Fruit fly (Drosophila melanogaster) whole organism, embryonic: ENCODE measurements around the gene Actbeta.

ENCODE experiments used
- Antp ChIP-seq: fragments of 200-800 bp; sonication (Bioruptor generic); optimal IDR thresholded peaks from 3 replicates; lab custom pipeline; 2016; ENCODE audit warnings: missing biosample characterization, missing genetic modification characterization
- Bgb ChIP-seq: fragments of 200-800 bp; sonication (Bioruptor generic); IDR thresholded peaks from 2 replicates; pipeline ENCODE4 v1.3.6; 2022; ENCODE audit warnings: missing biosample characterization, missing genetic modification characterization; ENCODE audit not compliant: partially characterized antibody
- CG10274 ChIP-seq: fragments of 200-800 bp; sonication (Bioruptor generic); optimal IDR thresholded peaks from 3 replicates; lab custom pipeline; 2017; ENCODE audit warnings: missing biosample characterization, mild to moderate bottlenecking, missing genetic modification characterization
- CG10959 ChIP-seq: fragments of 200-800 bp; sonication (Bioruptor generic); IDR thresholded peaks from 2 replicates; pipeline ENCODE4 v1.3.6; 2022; ENCODE audit warnings: missing biosample characterization, missing genetic modification characterization
- CG12071 ChIP-seq: fragments of 200-800 bp; sonication (Bioruptor generic); optimal IDR thresholded peaks from 3 replicates; lab custom pipeline; 2018; ENCODE audit warnings: missing biosample characterization, mild to moderate bottlenecking, missing genetic modification characterization
- CG1233 ChIP-seq: fragments of 200-800 bp; sonication (Bioruptor generic); optimal IDR thresholded peaks from 4 replicates; lab custom pipeline; 2018; ENCODE audit warnings: missing biosample characterization, mild to moderate bottlenecking, missing genetic modification characterization
- CG12769 ChIP-seq: fragments of 200-800 bp; sonication (Bioruptor generic); optimal IDR thresholded peaks from 2 replicates; lab custom pipeline; 2019; ENCODE audit warnings: missing biosample characterization, mild to moderate bottlenecking, missing genetic modification characterization, moderate library complexity
- CG13424 ChIP-seq: fragments of 200-800 bp; sonication (Bioruptor generic); optimal IDR thresholded peaks from 2 replicates; lab custom pipeline; 2019; ENCODE audit warnings: missing biosample characterization, mild to moderate bottlenecking, missing genetic modification characterization, moderate library complexity
- CG2116 ChIP-seq: fragments of 200-800 bp; sonication (Bioruptor generic); optimal IDR thresholded peaks from 3 replicates; lab custom pipeline; 2018; ENCODE audit warnings: missing biosample characterization, mild to moderate bottlenecking, missing genetic modification characterization
- CG33557 ChIP-seq: fragments of 200-800 bp; sonication (Bioruptor generic); optimal IDR thresholded peaks from 2 replicates; lab custom pipeline; 2019; ENCODE audit warnings: missing biosample characterization, mild to moderate bottlenecking, missing genetic modification characterization, moderate library complexity
- CG4707 ChIP-seq: fragments of 200-800 bp; sonication (Bioruptor generic); optimal IDR thresholded peaks from 2 replicates; lab custom pipeline; 2018; ENCODE audit warnings: missing biosample characterization, mild to moderate bottlenecking, missing genetic modification characterization, moderate library complexity
- CG4854 ChIP-seq: fragments of 200-800 bp; sonication (Bioruptor generic); optimal IDR thresholded peaks from 2 replicates; lab custom pipeline; 2016; ENCODE audit warnings: missing biosample characterization, missing genetic modification characterization, inconsistent platforms
- CG6272 ChIP-seq: fragments of 200-800 bp; sonication (Bioruptor generic); IDR thresholded peaks from 2 replicates; pipeline ENCODE4 v1.3.6; 2022; ENCODE audit warnings: missing biosample characterization, missing genetic modification characterization
- CG7839 ChIP-seq: fragments of 200-800 bp; sonication (Bioruptor generic); optimal IDR thresholded peaks from 3 replicates; lab custom pipeline; 2018; ENCODE audit warnings: missing biosample characterization, mild to moderate bottlenecking, missing genetic modification characterization, moderate library complexity
- CG8478 ChIP-seq: fragments of >200 bp; optimal IDR thresholded peaks from 2 replicates; lab custom pipeline; 2018
- CG9817 ChIP-seq: fragments of 200-800 bp; sonication (Bioruptor generic); optimal IDR thresholded peaks from 2 replicates; lab custom pipeline; 2018; ENCODE audit warnings: missing biosample characterization, mild to moderate bottlenecking, missing genetic modification characterization, moderate library complexity
- Elba2 ChIP-seq: fragments of 200-800 bp; sonication (Bioruptor generic); optimal IDR thresholded peaks from 3 replicates; lab custom pipeline; 2016; ENCODE audit warnings: missing biosample characterization, missing genetic modification characterization
- GATAe ChIP-seq: fragments of 200-800 bp; sonication (Bioruptor generic); conservative IDR thresholded peaks from 2 replicates; pipeline ENCODE4 v1.3.6; 2022; ENCODE audit warnings: missing biosample characterization, missing genetic modification characterization
- Gug ChIP-seq: fragments of 200-800 bp; sonication (Bioruptor generic); IDR thresholded peaks from 4 replicates; pipeline ENCODE4 v1.3.6; 2022; ENCODE audit warnings: missing biosample characterization, missing genetic modification characterization
- HLH4C ChIP-seq: fragments of 200-800 bp; sonication (Bioruptor generic); IDR thresholded peaks from 3 replicates; pipeline ENCODE4 v1.3.6; 2022; ENCODE audit warnings: missing biosample characterization, missing genetic modification characterization; ENCODE audit not compliant: partially characterized antibody
- Hmx ChIP-seq: fragments of 200-800 bp; sonication (Bioruptor generic); optimal IDR thresholded peaks from 2 replicates; lab custom pipeline; 2016; ENCODE audit warnings: missing biosample characterization, missing genetic modification characterization
- Hr78 ChIP-seq, 2 experiments: fragments of 200-800 bp in 1 of 2; fragments of >200 bp in 1 of 2; sonication (Bioruptor generic) in 1 of 2; optimal IDR thresholded peaks; 2 replicates each; lab custom pipeline; 2017 to 2019; ENCODE audit warnings: missing biosample characterization in 2 of 2, missing genetic modification characterization in 2 of 2, mild to moderate bottlenecking in 1 of 2, moderate library complexity in 1 of 2
- Hsf ChIP-seq: fragments of 200-800 bp; sonication (Bioruptor generic); optimal IDR thresholded peaks from 3 replicates; lab custom pipeline; 2016; ENCODE audit warnings: missing biosample characterization, missing genetic modification characterization
- MESR4 ChIP-seq: fragments of 200-800 bp; sonication (Bioruptor generic); optimal IDR thresholded peaks from 2 replicates; lab custom pipeline; 2018; ENCODE audit warnings: missing biosample characterization, mild to moderate bottlenecking, missing genetic modification characterization, moderate library complexity
- NC2α ChIP-seq: fragments of 200-800 bp; sonication (Bioruptor generic); optimal IDR thresholded peaks from 2 replicates; lab custom pipeline; 2016; ENCODE audit warnings: missing biosample characterization, missing genetic modification characterization
- Pdp1 ChIP-seq, 2 experiments: fragments of 200-800 bp; sonication (Bioruptor generic); optimal IDR thresholded peaks; 3 replicates each; lab custom pipeline; 2016; ENCODE audit warnings: missing biosample characterization in 2 of 2, missing genetic modification characterization in 2 of 2, mild to moderate bottlenecking in 1 of 2, moderate library complexity in 1 of 2
- YL-1 ChIP-seq: fragments of 200-800 bp; sonication (Bioruptor generic); optimal IDR thresholded peaks from 3 replicates; lab custom pipeline; 2017; ENCODE audit warnings: missing biosample characterization, mild to moderate bottlenecking, missing genetic modification characterization
- ato ChIP-seq: fragments of 200-800 bp; sonication (Bioruptor generic); IDR thresholded peaks from 2 replicates; pipeline ENCODE4 v1.3.6; 2022; ENCODE audit warnings: missing biosample characterization, missing genetic modification characterization; ENCODE audit not compliant: partially characterized antibody
- bigmax ChIP-seq: fragments of 200-800 bp; sonication (Bioruptor generic); optimal IDR thresholded peaks from 2 replicates; lab custom pipeline; 2018; ENCODE audit warnings: missing biosample characterization, mild to moderate bottlenecking, missing genetic modification characterization
- corto ChIP-seq: fragments of 200-800 bp; sonication (Bioruptor generic); optimal IDR thresholded peaks from 2 replicates; lab custom pipeline; 2016; ENCODE audit warnings: missing biosample characterization, mild to moderate bottlenecking, missing genetic modification characterization, moderate library complexity
- ems ChIP-seq: fragments of 200-800 bp; sonication (Bioruptor generic); optimal IDR thresholded peaks from 3 replicates; lab custom pipeline; 2016; ENCODE audit warnings: missing biosample characterization, missing genetic modification characterization
- fd102C ChIP-seq: fragments of 200-800 bp; sonication (Bioruptor generic); optimal IDR thresholded peaks from 2 replicates; lab custom pipeline; 2018; ENCODE audit warnings: missing biosample characterization, mild to moderate bottlenecking, missing genetic modification characterization, moderate library complexity
- ftz-f1 ChIP-seq: fragments of 200-800 bp; sonication (Bioruptor generic); optimal IDR thresholded peaks from 2 replicates; lab custom pipeline; 2016; ENCODE audit warnings: missing biosample characterization, missing genetic modification characterization
- gce ChIP-seq: fragments of 200-800 bp; sonication (Bioruptor generic); IDR thresholded peaks from 3 replicates; pipeline ENCODE4 v1.3.6; 2022; ENCODE audit warnings: missing biosample characterization, missing genetic modification characterization
- jing ChIP-seq: fragments of 200-800 bp; sonication (Bioruptor generic); optimal IDR thresholded peaks from 2 replicates; lab custom pipeline; 2018; ENCODE audit warnings: missing biosample characterization, mild to moderate bottlenecking, missing genetic modification characterization
- jumu ChIP-seq: fragments of 200-800 bp; sonication (Bioruptor generic); optimal IDR thresholded peaks from 3 replicates; lab custom pipeline; 2016; ENCODE audit warnings: missing biosample characterization, missing genetic modification characterization
- knrl ChIP-seq: fragments of 200-800 bp; sonication (Bioruptor generic); IDR thresholded peaks from 3 replicates; pipeline ENCODE4 v1.3.6; 2022; ENCODE audit warnings: missing biosample characterization, missing genetic modification characterization; ENCODE audit not compliant: partially characterized antibody
- nau ChIP-seq: fragments of 200-800 bp; sonication (Bioruptor generic); optimal IDR thresholded peaks from 3 replicates; lab custom pipeline; 2017; ENCODE audit warnings: missing biosample characterization, mild to moderate bottlenecking, missing genetic modification characterization, missing genetic modification reagents
- oc ChIP-seq: fragments of 200-800 bp; sonication (Bioruptor generic); optimal IDR thresholded peaks from 2 replicates; lab custom pipeline; 2018; ENCODE audit warnings: missing biosample characterization, mild to moderate bottlenecking, missing genetic modification characterization, moderate library complexity
- org-1 ChIP-seq: fragments of 200-800 bp; sonication (Bioruptor generic); optimal IDR thresholded peaks from 2 replicates; lab custom pipeline; 2017; ENCODE audit warnings: missing biosample characterization, missing genetic modification characterization
- ro ChIP-seq: fragments of 200-800 bp; sonication (Bioruptor generic); IDR thresholded peaks from 2 replicates; pipeline ENCODE4 v1.3.6; 2022; ENCODE audit warnings: missing biosample characterization, missing genetic modification characterization
- schlank ChIP-seq: fragments of 200-800 bp; sonication (Bioruptor generic); optimal IDR thresholded peaks from 2 replicates; lab custom pipeline; 2018; ENCODE audit warnings: missing biosample characterization, mild to moderate bottlenecking, missing genetic modification characterization
- sqz ChIP-seq: fragments of 200-800 bp; sonication (Bioruptor generic); optimal IDR thresholded peaks from 3 replicates; lab custom pipeline; 2018; ENCODE audit warnings: missing biosample characterization, mild to moderate bottlenecking, missing genetic modification characterization
- tio ChIP-seq: fragments of 200-800 bp; sonication (Bioruptor generic); optimal IDR thresholded peaks from 2 replicates; lab custom pipeline; 2017; ENCODE audit warnings: missing biosample characterization, missing genetic modification characterization, inconsistent platforms
- trem ChIP-seq: fragments of 200-800 bp; optimal IDR thresholded peaks from 3 replicates; lab custom pipeline; 2019; ENCODE audit warnings: missing biosample characterization, mild to moderate bottlenecking, missing genetic modification characterization, moderate library complexity
- vfl ChIP-seq: fragments of 200-800 bp; sonication (Bioruptor generic); optimal IDR thresholded peaks from 2 replicates; lab custom pipeline; 2016; ENCODE audit warnings: missing biosample characterization, missing genetic modification characterization
- vnd ChIP-seq: fragments of 200-800 bp; sonication (Bioruptor generic); IDR thresholded peaks from 3 replicates; pipeline ENCODE4 v1.3.6; 2022; ENCODE audit warnings: missing biosample characterization, missing genetic modification characterization; ENCODE audit not compliant: partially characterized antibody
- zen2 ChIP-seq: fragments of 200-800 bp; sonication (Bioruptor generic); IDR thresholded peaks from 3 replicates; pipeline ENCODE4 v1.3.6; 2022; ENCODE audit warnings: missing biosample characterization, missing genetic modification characterization; ENCODE audit not compliant: partially characterized antibody
- zfh2 ChIP-seq: fragments of 200-800 bp; sonication (Bioruptor generic); optimal IDR thresholded peaks from 2 replicates; lab custom pipeline; 2016; ENCODE audit warnings: missing biosample characterization, missing genetic modification characterization

Gene Actbeta

DNA sequence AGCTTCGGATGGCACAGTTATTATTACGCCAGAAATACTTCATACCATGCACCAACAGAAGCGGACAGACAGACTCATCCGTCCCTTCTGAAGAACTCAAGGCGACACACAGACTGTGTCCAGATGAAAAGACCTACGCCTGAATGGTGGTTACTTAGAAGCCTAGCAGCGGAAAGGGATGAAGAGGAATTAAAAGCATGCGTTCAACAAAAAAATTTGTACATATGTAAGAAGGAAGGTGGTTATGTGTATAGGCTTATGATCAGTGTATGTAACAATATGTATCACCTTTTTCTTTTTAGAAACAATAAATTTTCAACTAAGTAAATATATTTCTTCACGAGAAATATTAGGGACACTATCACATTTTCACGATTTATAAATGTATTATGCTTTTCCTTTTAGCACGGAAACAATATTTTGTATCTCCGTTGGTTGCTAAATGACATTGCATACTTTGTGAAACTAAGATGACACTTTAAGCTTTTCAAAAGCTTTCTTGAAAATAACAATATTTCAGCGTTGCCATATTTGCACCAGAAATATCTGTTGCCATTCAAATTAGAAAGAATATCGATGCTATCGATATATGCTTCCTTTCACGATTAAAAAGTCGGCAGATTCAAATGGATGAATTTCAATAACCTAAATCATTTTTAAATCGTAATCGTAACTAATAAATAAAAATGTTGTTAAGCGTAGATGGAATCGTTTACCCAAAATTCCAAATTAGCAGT is at the start of gene Actbeta (continued):
- TF ChIP-seq Hmx (GFP tag; lab: Kevin White, UChicago) (no peak), CG4707 (GFP tag; lab: Kevin White, UChicago) (no peak), jing (GFP tag; lab: Kevin White, UChicago) (no peak), bigmax (GFP tag; lab: Kevin White, UChicago) (peak; percentile 19), CG10274 (GFP tag; lab: Kevin White, UChicago) (no peak), CG1233 (GFP tag; lab: Kevin White, UChicago) (no peak), MESR4 (GFP tag; lab: Kevin White, UChicago) (no peak), gce (GFP tag; lab: Robert Waterston, UW) (no peak), Antp (GFP tag; lab: Kevin White, UChicago) (no peak), Elba2 (GFP tag; lab: Kevin White, UChicago) (no peak), ro (no peak), zen2 (GFP tag; lab: Robert Waterston, UW) (no peak; the same call in 1 of the 3 replicates), CG9817 (no peak), corto (GFP tag; lab: Kevin White, UChicago) (no peak), trem (tag; lab: Kevin White, UChicago) (peak; percentile 14), CG6272 (GFP tag; lab: Robert Waterston, UW) (no peak), tio (GFP tag; lab: Kevin White, UChicago) (no peak), fd102C (GFP tag; lab: Kevin White, UChicago) (no peak), vfl (GFP tag; lab: Kevin White, UChicago) (no peak), Hr78 (GFP tag; optimal IDR thresholded peaks at IDR 0.05; lab: Kevin White, UChicago) (no peak), CG8478 (lab: Kevin White, UChicago) (no peak), CG7839 (tag; lab: Kevin White, UChicago) (no peak), ato (GFP tag; lab: Robert Waterston, UW) (peak; percentile 88), ems (GFP tag; lab: Kevin White, UChicago) (no peak), CG4854 (GFP tag; lab: Kevin White, UChicago) (no peak), Pdp1 (GFP tag; optimal IDR thresholded peaks at IDR 0.05; lab: Kevin White, UChicago) (peak in 1 of 2 experiments; percentile 7), sqz (GFP tag; lab: Kevin White, UChicago) (peak; percentile 50), YL-1 (GFP tag; lab: Kevin White, UChicago) (peak; percentile 32), CG12769 (tag; lab: Kevin White, UChicago) (no peak), CG2116 (peak; percentile 46), CG10959 (GFP tag; lab: Robert Waterston, UW) (no peak), org-1 (GFP tag; lab: Kevin White, UChicago) (no peak), GATAe (GFP tag; lab: Robert Waterston, UW) (no peak), Gug (GFP tag; lab: Robert Waterston, UW) (no peak), ftz-f1 (GFP tag; lab: Kevin White, UChicago) (no peak), CG13424 (tag; lab: Kevin White, UChicago) (peak; percentile 4), CG33557 (GFP tag; lab: Kevin White, UChicago) (no peak), zfh2 (GFP tag; lab: Kevin White, UChicago) (no peak), schlank (tag; lab: Kevin White, UChicago) (no peak), oc (no peak), Bgb (GFP tag; lab: Robert Waterston, UW) (peak; percentile 95), vnd (GFP tag; lab: Robert Waterston, UW) (peak; percentile 78), CG12071 (GFP tag; lab: Kevin White, UChicago) (no peak), Hsf (GFP tag; lab: Kevin White, UChicago) (no peak), HLH4C (GFP tag; lab: Robert Waterston, UW) (peak; percentile 86), knrl (GFP tag; lab: Robert Waterston, UW) (peak; percentile 90; the same call in 2 of the 3 replicates), nau (GFP tag; lab: Kevin White, UChicago) (no peak), jumu (GFP tag; lab: Kevin White, UChicago) (no peak), NC2α (GFP tag; lab: Kevin White, UChicago) (no peak)
